Worm (Caenorhabditis elegans) whole organism, L2 larva: ENCODE data around the gene nmad-1.

Experiments
- C34F6.9 ChIP-seq: fragments of 150-350 bp; optimal IDR thresholded peaks from 2 replicates; lab custom pipeline; 2014; ENCODE audit warnings: missing biosample characterization, missing genetic modification characterization
- F13H6.1 ChIP-seq: sonication (generic microtip); optimal IDR thresholded peaks from 2 replicates; lab custom pipeline; 2016; ENCODE audit warnings: missing genetic modification characterization, missing compliant biosample characterization
- R02D3.7 ChIP-seq: fragments of 150-350 bp; optimal IDR thresholded peaks from 2 replicates; lab custom pipeline; 2014; ENCODE audit warnings: missing biosample characterization, missing genetic modification characterization
- Y55F3AM.14 ChIP-seq: fragments of 200-800 bp; sonication (Bioruptor generic); optimal IDR thresholded peaks from 2 replicates; lab custom pipeline; 2018; ENCODE audit warnings: mild to moderate bottlenecking, missing genetic modification characterization, missing compliant biosample characterization
- ZK546.5 ChIP-seq: sonication (generic microtip); optimal IDR thresholded peaks from 2 replicates; lab custom pipeline; 2017; ENCODE audit warnings: missing biosample characterization, missing genetic modification characterization
- alr-1 ChIP-seq: fragments of 150-350 bp; optimal IDR thresholded peaks from 2 replicates; lab custom pipeline; 2014; ENCODE audit warnings: missing biosample characterization, missing genetic modification characterization
- aly-2 ChIP-seq: fragments of 150-350 bp; optimal IDR thresholded peaks from 2 replicates; lab custom pipeline; 2014; ENCODE audit warnings: missing biosample characterization, missing genetic modification characterization
- ama-1 ChIP-seq: fragments of 150-350 bp; optimal IDR thresholded peaks from 2 replicates; lab custom pipeline; 2018; ENCODE audit warnings: inconsistent platforms
- blmp-1 ChIP-seq: sonication (generic microtip); optimal IDR thresholded peaks from 2 replicates; lab custom pipeline; 2017; ENCODE audit warnings: missing genetic modification characterization, mild to moderate bottlenecking, missing compliant biosample characterization, antibody characterized with exemption, moderate library complexity; ENCODE audit not compliant: insufficient read depth
- ceh-16 ChIP-seq: fragments of 150-350 bp; optimal IDR thresholded peaks from 2 replicates; lab custom pipeline; 2014; ENCODE audit warnings: missing biosample characterization, missing genetic modification characterization
- ceh-82 ChIP-seq: fragments of 150-350 bp; optimal IDR thresholded peaks from 2 replicates; lab custom pipeline; 2014; ENCODE audit warnings: missing biosample characterization, missing genetic modification characterization
- crh-2 ChIP-seq: sonication (generic microtip); optimal IDR thresholded peaks from 2 replicates; lab custom pipeline; 2017; ENCODE audit warnings: missing biosample characterization, missing genetic modification characterization
- dmd-4 ChIP-seq: sonication (generic microtip); optimal IDR thresholded peaks from 2 replicates; lab custom pipeline; 2017; ENCODE audit warnings: missing biosample characterization, missing genetic modification characterization
- egl-27 ChIP-seq: sonication (generic microtip); optimal IDR thresholded peaks from 3 replicates; lab custom pipeline; 2017; ENCODE audit warnings: missing biosample characterization, missing genetic modification reagents, missing genetic modification characterization
- elt-1 ChIP-seq: fragments of 150-350 bp; optimal IDR thresholded peaks from 2 replicates; lab custom pipeline; 2014; ENCODE audit warnings: missing biosample characterization, missing genetic modification characterization
- elt-3 ChIP-seq: sonication (generic microtip); optimal IDR thresholded peaks from 2 replicates; lab custom pipeline; 2017; ENCODE audit warnings: missing biosample characterization, missing genetic modification characterization
- fos-1 ChIP-seq: fragments of 150-350 bp; optimal IDR thresholded peaks from 2 replicates; lab custom pipeline; 2014; ENCODE audit warnings: missing biosample characterization, missing genetic modification characterization
- gmeb-1 ChIP-seq: fragments of 150-350 bp; optimal IDR thresholded peaks from 2 replicates; lab custom pipeline; 2014; ENCODE audit warnings: missing biosample characterization, missing genetic modification characterization
- lin-11 ChIP-seq: fragments of 150-350 bp; sonication (generic microtip); optimal IDR thresholded peaks from 2 replicates; lab custom pipeline; 2014; ENCODE audit warnings: missing biosample characterization, missing genetic modification characterization, inconsistent platforms, mixed read lengths
- lin-13 ChIP-seq: fragments of 150-350 bp; optimal IDR thresholded peaks from 2 replicates; lab custom pipeline; 2014; ENCODE audit warnings: missing biosample characterization, missing genetic modification reagents, missing genetic modification characterization
- lin-39 ChIP-seq: fragments of 150-350 bp; optimal IDR thresholded peaks from 2 replicates; lab custom pipeline; 2014; ENCODE audit warnings: missing biosample characterization, missing genetic modification reagents, missing genetic modification characterization
- lsy-2 ChIP-seq, 2 experiments: fragments of 150-350 bp in 1 of 2; sonication (generic microtip) in 1 of 2; optimal IDR thresholded peaks; 2 replicates each; lab custom pipeline; 2014 to 2017; ENCODE audit warnings: missing biosample characterization in 2 of 2, missing genetic modification characterization in 2 of 2
- mab-5 ChIP-seq: fragments of 150-350 bp; optimal IDR thresholded peaks from 2 replicates; lab custom pipeline; 2014; ENCODE audit warnings: missing biosample characterization, missing genetic modification characterization
- mbf-1 ChIP-seq: sonication (generic microtip); optimal IDR thresholded peaks from 2 replicates; lab custom pipeline; 2017; ENCODE audit warnings: missing biosample characterization, missing genetic modification characterization
- mdl-1 ChIP-seq, 2 experiments: fragments of 150-350 bp in 1 of 2; sonication (generic microtip) in 1 of 2; optimal IDR thresholded peaks; 2 replicates each; lab custom pipeline; 2017; ENCODE audit warnings: missing biosample characterization in 2 of 2, missing genetic modification characterization in 2 of 2
- nhr-10 ChIP-seq: sonication (generic microtip); optimal IDR thresholded peaks from 2 replicates; lab custom pipeline; 2017; ENCODE audit warnings: missing biosample characterization, missing genetic modification characterization
- nhr-11 ChIP-seq: fragments of 150-350 bp; optimal IDR thresholded peaks from 2 replicates; lab custom pipeline; 2014; ENCODE audit warnings: missing biosample characterization, missing genetic modification characterization
- nhr-12 ChIP-seq: fragments of 150-350 bp; optimal IDR thresholded peaks from 2 replicates; lab custom pipeline; 2014; ENCODE audit warnings: missing biosample characterization, missing genetic modification characterization
- nhr-129 ChIP-seq: fragments of 150-350 bp; optimal IDR thresholded peaks from 2 replicates; lab custom pipeline; 2014; ENCODE audit warnings: missing biosample characterization, missing genetic modification characterization
- nhr-21 ChIP-seq: fragments of 150-350 bp; optimal IDR thresholded peaks from 2 replicates; lab custom pipeline; 2014; ENCODE audit warnings: missing biosample characterization, missing genetic modification characterization
- nhr-23 ChIP-seq: fragments of 150-350 bp; optimal IDR thresholded peaks from 2 replicates; lab custom pipeline; 2014; ENCODE audit warnings: missing biosample characterization, missing genetic modification reagents, missing genetic modification characterization
- nhr-237 ChIP-seq: fragments of 150-350 bp; optimal IDR thresholded peaks from 2 replicates; lab custom pipeline; 2014; ENCODE audit warnings: missing biosample characterization, missing genetic modification characterization
- nhr-25 ChIP-seq: fragments of 150-350 bp; sonication (generic microtip); optimal IDR thresholded peaks from 3 replicates; lab custom pipeline; 2014; ENCODE audit warnings: missing biosample characterization, missing genetic modification characterization
- nhr-6 ChIP-seq: fragments of 150-350 bp; optimal IDR thresholded peaks from 2 replicates; lab custom pipeline; 2014; ENCODE audit warnings: missing biosample characterization, missing genetic modification characterization
- nhr-77 ChIP-seq: fragments of 150-350 bp; optimal IDR thresholded peaks from 2 replicates; lab custom pipeline; 2014; ENCODE audit warnings: missing biosample characterization, missing genetic modification characterization
- peb-1 ChIP-seq: fragments of 150-350 bp; optimal IDR thresholded peaks from 2 replicates; lab custom pipeline; 2014; ENCODE audit warnings: missing biosample characterization, missing genetic modification characterization
- sem-4 ChIP-seq: fragments of 150-350 bp; optimal IDR thresholded peaks from 2 replicates; lab custom pipeline; 2014; ENCODE audit warnings: missing biosample characterization, missing genetic modification reagents, missing genetic modification characterization
- skn-1 ChIP-seq: sonication (generic microtip); optimal IDR thresholded peaks from 2 replicates; lab custom pipeline; 2017; ENCODE audit warnings: missing biosample characterization, missing genetic modification characterization
- sma-3 ChIP-seq: sonication (generic microtip); optimal IDR thresholded peaks from 2 replicates; lab custom pipeline; 2016; ENCODE audit warnings: missing genetic modification reagents, missing genetic modification characterization, missing compliant biosample characterization
- sma-9 ChIP-seq, 2 experiments: fragments of 150-350 bp in 1 of 2; sonication (generic microtip) in 1 of 2; optimal IDR thresholded peaks; 2 replicates each; lab custom pipeline; 2014 to 2016; ENCODE audit warnings: missing genetic modification characterization in 2 of 2, mild to moderate bottlenecking in 1 of 2, missing biosample characterization in 1 of 2, missing compliant biosample characterization in 1 of 2, missing genetic modification reagents in 1 of 2, moderate library complexity in 1 of 2
- snpc-4 ChIP-seq: fragments of 150-350 bp; optimal IDR thresholded peaks from 2 replicates; lab custom pipeline; 2014; ENCODE audit warnings: missing biosample characterization, missing genetic modification characterization
- unc-39 ChIP-seq: fragments of 150-350 bp; optimal IDR thresholded peaks from 2 replicates; lab custom pipeline; 2014; ENCODE audit warnings: missing biosample characterization, missing genetic modification characterization
- unc-55 ChIP-seq: fragments of 150-350 bp; sonication (generic microtip); optimal IDR thresholded peaks from 3 replicates; lab custom pipeline; 2014; ENCODE audit warnings: missing biosample characterization, missing genetic modification reagents, missing genetic modification characterization
- unc-62 ChIP-seq: fragments of 150-350 bp; optimal IDR thresholded peaks from 2 replicates; lab custom pipeline; 2014; ENCODE audit warnings: missing biosample characterization, missing genetic modification reagents, missing genetic modification characterization
- zag-1 ChIP-seq: fragments of 150-350 bp; optimal IDR thresholded peaks from 2 replicates; lab custom pipeline; 2014; ENCODE audit warnings: missing biosample characterization, missing genetic modification characterization
- ztf-1 ChIP-seq: fragments of 200-800 bp; sonication (Bioruptor generic); conservative IDR thresholded peaks from 2 replicates; pipeline ENCODE4 v1.3.6; 2022; ENCODE audit warnings: missing genetic modification characterization, missing compliant biosample characterization
- ztf-11 ChIP-seq: sonication (generic microtip); optimal IDR thresholded peaks from 2 replicates; lab custom pipeline; 2017; ENCODE audit warnings: missing biosample characterization, missing genetic modification characterization
- ztf-4 ChIP-seq: fragments of 150-350 bp; optimal IDR thresholded peaks from 2 replicates; lab custom pipeline; 2014; ENCODE audit warnings: missing biosample characterization, missing genetic modification characterization

The nmad-1 gene

ce11 chrIII:5601999-5602398, 47.3 kb upstream of the nmad-1 start:
- no peak for TF ChIP-seq nhr-12 (tag; lab: Kevin White, UChicago)
- peak; percentile 51 for TF ChIP-seq ztf-4 (tag; lab: Kevin White, UChicago)
- peak; percentile 63 for TF ChIP-seq nhr-25 (tag; lab: Kevin White, UChicago)
- TF ChIP-seq nhr-237 (tag; lab: Kevin White, UChicago) = no peak
- TF ChIP-seq zag-1 (tag; lab: Kevin White, UChicago) = no peak
- TF ChIP-seq unc-55 (GFP tag; lab: Kevin White, UChicago) = peak; percentile 20
- TF ChIP-seq ama-1 (lab: Kevin White, UChicago) = no peak
- no peak for TF ChIP-seq Y55F3AM.14 (GFP tag; lab: Kevin White, UChicago)
- TF ChIP-seq nhr-11 = no peak
- TF ChIP-seq ztf-11 (tag; lab: Kevin White, UChicago) = no peak
- no peak for TF ChIP-seq unc-39 (tag; lab: Kevin White, UChicago)
- TF ChIP-seq mbf-1 (tag; lab: Kevin White, UChicago) = no peak
- TF ChIP-seq ceh-16 = peak; percentile 25
- no peak for TF ChIP-seq snpc-4 (tag; lab: Kevin White, UChicago)
- TF ChIP-seq unc-62 = no peak
- peak; percentile 13 to 72 for TF ChIP-seq lsy-2 (tag; optimal IDR thresholded peaks at IDR 0.05; lab: Kevin White, UChicago)
- peak; percentile 70 for TF ChIP-seq nhr-21 (tag; lab: Kevin White, UChicago)
- TF ChIP-seq nhr-6 (tag; lab: Kevin White, UChicago) = no peak
- TF ChIP-seq lin-39 (tag; lab: Kevin White, UChicago) = no peak
- TF ChIP-seq alr-1 (tag; lab: Kevin White, UChicago) = no peak
- peak; percentile 63 for TF ChIP-seq C34F6.9
- TF ChIP-seq lin-13 (GFP tag; lab: Kevin White, UChicago) = peak; percentile 74
- peak; percentile 65 for TF ChIP-seq F13H6.1 (tag; lab: Kevin White, UChicago)
- no peak for TF ChIP-seq skn-1 (tag; lab: Kevin White, UChicago)
- TF ChIP-seq nhr-77 (tag; lab: Kevin White, UChicago) = no peak
- no peak for TF ChIP-seq ceh-82 (tag; lab: Kevin White, UChicago)
- peak; percentile 73 for TF ChIP-seq sma-9 (GFP tag; optimal IDR thresholded peaks at IDR 0.05; lab: Kevin White, UChicago)
- TF ChIP-seq sma-9 (tag; optimal IDR thresholded peaks at IDR 0.05; lab: Kevin White, UChicago) = no peak
- TF ChIP-seq elt-1 (tag; lab: Kevin White, UChicago) = no peak
- TF ChIP-seq nhr-129 = peak; percentile 87
- TF ChIP-seq nhr-23 (tag; lab: Kevin White, UChicago) = no peak
- TF ChIP-seq elt-3 (tag; lab: Kevin White, UChicago) = no peak
- no peak for TF ChIP-seq aly-2 (tag; lab: Kevin White, UChicago)
- no peak for TF ChIP-seq blmp-1
- peak; percentile 62 for TF ChIP-seq gmeb-1 (tag; lab: Kevin White, UChicago)
- peak; percentile 22 for TF ChIP-seq sem-4 (tag; lab: Kevin White, UChicago)
- TF ChIP-seq ZK546.5 (tag; lab: Kevin White, UChicago) = no peak
- peak; percentile 76 for TF ChIP-seq sma-3 (GFP tag; lab: Kevin White, UChicago)
- TF ChIP-seq egl-27 = peak; percentile 58
- TF ChIP-seq fos-1 (tag; lab: Kevin White, UChicago) = peak; percentile 64
- TF ChIP-seq crh-2 (tag; lab: Kevin White, UChicago) = peak; percentile 59
- no peak for TF ChIP-seq peb-1
- TF ChIP-seq R02D3.7 (tag; lab: Kevin White, UChicago) = no peak
- no peak for TF ChIP-seq dmd-4 (tag; lab: Kevin White, UChicago)
- no peak for TF ChIP-seq mab-5 (tag; lab: Kevin White, UChicago)
- no peak for TF ChIP-seq mdl-1 (tag; optimal IDR thresholded peaks at IDR 0.05; lab: Kevin White, UChicago)
- no peak for TF ChIP-seq nhr-10 (tag; lab: Kevin White, UChicago)
- no peak for TF ChIP-seq ztf-1 (GFP tag; lab: Robert Waterston, UW)
- no peak for TF ChIP-seq lin-11 (tag; lab: Kevin White, UChicago)
